Fruit fly (Drosophila melanogaster): ENCODE results near the gene baz.

Gene baz

dm6 chrX:17159116-17159515 is 690 bp upstream of the baz start, which contains the start of gene xmas:
Gene xmas (minus strand): TSS chrX:17159306.
- TF ChIP-seq tj (GFP tag; optimal IDR thresholded peaks at IDR 0.05) (no peak), cnc (optimal IDR thresholded peaks at IDR 0.05) (no peak), CG33017 (tag; optimal IDR thresholded peaks at IDR 0.05) (no peak), Hr96 (GFP tag; optimal IDR thresholded peaks at IDR 0.05) (no peak), CG12768 (GFP tag; optimal IDR thresholded peaks at IDR 0.05) (no peak), kay (GFP tag; ENCODE audit: borderline replicate concordance) (no peak), Clk (GFP tag; optimal IDR thresholded peaks at IDR 0.05) (no peak), CG7101 (tag; optimal IDR thresholded peaks at IDR 0.05) (no peak), Crg-1 (GFP tag; optimal IDR thresholded peaks at IDR 0.05) (no peak), ovo (GFP tag; optimal IDR thresholded peaks at IDR 0.05) (no peak), CG5204 (GFP tag; optimal IDR thresholded peaks at IDR 0.05) (no peak)

dm6 chrX:17160396-17161040 is 712 bp downstream of the baz start:
- TF ChIP-seq kay (GFP tag; ENCODE audit: borderline replicate concordance) (no peak), CG7101 (tag; optimal IDR thresholded peaks at IDR 0.05) (no peak), pad (GFP tag; optimal IDR thresholded peaks at IDR 0.05) (no peak), Crg-1 (GFP tag; optimal IDR thresholded peaks at IDR 0.05) (no peak), Clk (GFP tag; optimal IDR thresholded peaks at IDR 0.05) (no peak), CG12768 (GFP tag; optimal IDR thresholded peaks at IDR 0.05) (no peak), CG14711 (tag; optimal IDR thresholded peaks at IDR 0.05) (no peak), ovo (GFP tag; optimal IDR thresholded peaks at IDR 0.05) (no peak), CG7045 (GFP tag; optimal IDR thresholded peaks at IDR 0.05) (no peak), cic (GFP tag; optimal IDR thresholded peaks at IDR 0.05) (no peak), tj (GFP tag; optimal IDR thresholded peaks at IDR 0.05) (no peak), Hr96 (GFP tag; optimal IDR thresholded peaks at IDR 0.05) (no peak)

- TF ChIP-seq CG14711 (tag; optimal IDR thresholded peaks at IDR 0.05), result no peak
- no peak for TF ChIP-seq Crg-1 (GFP tag; optimal IDR thresholded peaks at IDR 0.05)
- TF ChIP-seq tj (GFP tag; optimal IDR thresholded peaks at IDR 0.05), result no peak
- TF ChIP-seq CG33017 (tag; optimal IDR thresholded peaks at IDR 0.05), result no peak
- no peak for TF ChIP-seq CG5204 (GFP tag; optimal IDR thresholded peaks at IDR 0.05)
- no peak for TF ChIP-seq cnc (optimal IDR thresholded peaks at IDR 0.05)
- no peak for TF ChIP-seq Hr96 (GFP tag; optimal IDR thresholded peaks at IDR 0.05)
- no peak for TF ChIP-seq toe (GFP tag; optimal IDR thresholded peaks at IDR 0.05)
- no peak for TF ChIP-seq CG12768 (GFP tag; optimal IDR thresholded peaks at IDR 0.05)
- TF ChIP-seq kay (GFP tag; ENCODE audit: borderline replicate concordance), result no peak
- TF ChIP-seq CG11617 (GFP tag; optimal IDR thresholded peaks at IDR 0.05), result no peak
- no peak for TF ChIP-seq Mnt (GFP tag; optimal IDR thresholded peaks at IDR 0.05)
- no peak for TF ChIP-seq CG1620 (GFP tag; optimal IDR thresholded peaks at IDR 0.05)
- TF ChIP-seq pad (GFP tag; optimal IDR thresholded peaks at IDR 0.05), result no peak
- TF ChIP-seq CG7045 (GFP tag; optimal IDR thresholded peaks at IDR 0.05), result no peak
These were observed 2.7 kb downstream of the baz start for dm6 chrX:17162446-17163013.

- TF ChIP-seq CG33017 (tag; optimal IDR thresholded peaks at IDR 0.05), result no peak
- no peak for TF ChIP-seq toe (GFP tag; optimal IDR thresholded peaks at IDR 0.05)
- TF ChIP-seq ovo (GFP tag; optimal IDR thresholded peaks at IDR 0.05), result no peak
- no peak for TF ChIP-seq CG7101 (tag; optimal IDR thresholded peaks at IDR 0.05)
- no peak for TF ChIP-seq pad (GFP tag; optimal IDR thresholded peaks at IDR 0.05)
- TF ChIP-seq tj (GFP tag; optimal IDR thresholded peaks at IDR 0.05), result no peak
- no peak for TF ChIP-seq CG14711 (tag; optimal IDR thresholded peaks at IDR 0.05)
- TF ChIP-seq CG7045 (GFP tag; optimal IDR thresholded peaks at IDR 0.05), result no peak
- TF ChIP-seq kay (GFP tag; ENCODE audit: borderline replicate concordance), result no peak
- no peak for TF ChIP-seq Mnt (GFP tag; optimal IDR thresholded peaks at IDR 0.05)
- TF ChIP-seq Crg-1 (GFP tag; optimal IDR thresholded peaks at IDR 0.05), result no peak
- no peak for TF ChIP-seq CG12768 (GFP tag; optimal IDR thresholded peaks at IDR 0.05)
- no peak for TF ChIP-seq CG5204 (GFP tag; optimal IDR thresholded peaks at IDR 0.05)
- no peak for TF ChIP-seq CG1620 (GFP tag; optimal IDR thresholded peaks at IDR 0.05)
- no peak for TF ChIP-seq CG11617 (GFP tag; optimal IDR thresholded peaks at IDR 0.05)
- TF ChIP-seq cnc (optimal IDR thresholded peaks at IDR 0.05), result no peak
- no peak for TF ChIP-seq Hr96 (GFP tag; optimal IDR thresholded peaks at IDR 0.05)
- TF ChIP-seq cic (GFP tag; optimal IDR thresholded peaks at IDR 0.05), result no peak
These were observed 7.5 kb downstream of the baz start for dm6 chrX:17167304-17167703.

- TF ChIP-seq cic (GFP tag; optimal IDR thresholded peaks at IDR 0.05) (no peak), cnc (optimal IDR thresholded peaks at IDR 0.05) (no peak), CG11617 (GFP tag; optimal IDR thresholded peaks at IDR 0.05) (peak; percentile 30), pad (GFP tag; optimal IDR thresholded peaks at IDR 0.05) (peak; percentile 11), CG14711 (tag; optimal IDR thresholded peaks at IDR 0.05) (peak; percentile 62), tj (GFP tag; optimal IDR thresholded peaks at IDR 0.05) (no peak), CG7101 (tag; optimal IDR thresholded peaks at IDR 0.05) (peak; percentile 75), CG33017 (tag; optimal IDR thresholded peaks at IDR 0.05) (peak; percentile 67), bab1 (GFP tag; optimal IDR thresholded peaks at IDR 0.05) (peak; percentile 28), Crg-1 (GFP tag; optimal IDR thresholded peaks at IDR 0.05) (no peak), CG12768 (GFP tag; optimal IDR thresholded peaks at IDR 0.05) (peak; percentile 38), ovo (GFP tag; optimal IDR thresholded peaks at IDR 0.05) (peak; percentile 32), Clk (GFP tag; optimal IDR thresholded peaks at IDR 0.05) (no peak), CG5204 (GFP tag; optimal IDR thresholded peaks at IDR 0.05) (no peak), CG1620 (GFP tag; optimal IDR thresholded peaks at IDR 0.05) (no peak), toe (GFP tag; optimal IDR thresholded peaks at IDR 0.05) (no peak), CG7045 (GFP tag; optimal IDR thresholded peaks at IDR 0.05) (peak; percentile 24), kay (GFP tag; ENCODE audit: borderline replicate concordance) (no peak), Hr96 (GFP tag; optimal IDR thresholded peaks at IDR 0.05) (no peak)
These were observed 10.7 kb downstream of the baz start for dm6 chrX:17170484-17170944.

Measured in whole organism, adult.